Fruit fly (Drosophila melanogaster): ENCODE measurements around the gene CG14985.

CG14985 gene

DNA sequence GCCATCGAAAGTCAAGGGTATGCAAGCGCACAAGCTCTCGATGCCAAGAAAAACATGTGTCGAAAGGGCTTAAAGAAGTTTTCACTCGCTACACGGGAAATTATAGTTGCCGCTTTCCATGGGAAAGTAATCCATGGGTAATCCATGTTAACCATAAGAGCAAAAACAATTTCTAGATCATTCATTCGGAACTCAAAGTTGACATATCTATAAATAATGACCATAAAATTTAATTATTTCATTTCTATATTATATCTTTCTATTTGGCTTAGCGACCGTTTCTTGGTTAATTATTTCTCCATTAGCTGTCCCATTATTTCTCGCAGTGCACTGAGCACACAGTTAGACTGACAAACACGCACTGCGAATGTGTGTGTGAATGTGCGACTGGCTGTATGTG lies 2.6 kb upstream of the CG14985 start (continued):
- TF ChIP-seq CG14860 (GFP tag; IDR thresholded peaks at IDR 0.05; ENCODE audit: partially characterized antibody) (no peak), CG11695 (GFP tag; IDR thresholded peaks at IDR 0.05) (no peak), Usf (GFP tag; optimal IDR thresholded peaks at IDR 0.05) (no peak), pnt (GFP tag; optimal IDR thresholded peaks at IDR 0.05) (no peak), CG6254 (GFP tag; optimal IDR thresholded peaks at IDR 0.05) (no peak), YL-1 (GFP tag; optimal IDR thresholded peaks at IDR 0.05) (no peak), rib (GFP tag; IDR thresholded peaks at IDR 0.05) (no peak), Ets65A (GFP tag) (peak; percentile 86), dm (GFP tag; optimal IDR thresholded peaks at IDR 0.05) (no peak), ase (GFP tag; IDR thresholded peaks at IDR 0.05) (no peak), CG10565 (GFP tag; optimal IDR thresholded peaks at IDR 0.05) (no peak), schlank (tag; optimal IDR thresholded peaks at IDR 0.05) (no peak), tx (GFP tag; optimal IDR thresholded peaks at IDR 0.05) (no peak), sd (tag; optimal IDR thresholded peaks at IDR 0.05) (no peak), CG18476 (GFP tag; optimal IDR thresholded peaks at IDR 0.05) (no peak), pita (GFP tag; optimal IDR thresholded peaks at IDR 0.05) (no peak), ham (GFP tag; IDR thresholded peaks at IDR 0.05) (no peak), CG7928 (GFP tag; optimal IDR thresholded peaks at IDR 0.05) (no peak), ash1 (GFP tag; optimal IDR thresholded peaks at IDR 0.05) (no peak), ERR (GFP tag; optimal IDR thresholded peaks at IDR 0.05) (no peak), zfh1 (GFP tag; IDR thresholded peaks at IDR 0.05) (no peak), Meics (GFP tag; optimal IDR thresholded peaks at IDR 0.05) (peak; percentile 57), MESR4 (GFP tag; optimal IDR thresholded peaks at IDR 0.05) (no peak), CG17186 (GFP tag; optimal IDR thresholded peaks at IDR 0.05) (no peak), repo (GFP tag; optimal IDR thresholded peaks at IDR 0.05) (no peak), HLH3B (GFP tag; IDR thresholded peaks at IDR 0.05) (no peak), bigmax (GFP tag; optimal IDR thresholded peaks at IDR 0.05) (no peak), sug (tag; optimal IDR thresholded peaks at IDR 0.05) (peak; percentile 60), lab (GFP tag; optimal IDR thresholded peaks at IDR 0.05) (peak; percentile 33), CrebB (tag; optimal IDR thresholded peaks at IDR 0.05) (no peak), Gug (GFP tag; IDR thresholded peaks at IDR 0.05) (no peak), eve (GFP tag; optimal IDR thresholded peaks at IDR 0.05) (peak in 1 of 2 experiments; percentile 73), Hr3 (GFP tag; optimal IDR thresholded peaks at IDR 0.05) (peak; percentile 25), CG14965 (GFP tag; optimal IDR thresholded peaks at IDR 0.05; ENCODE audit: borderline replicate concordance) (no peak), CG2129 (GFP tag; IDR thresholded peaks at IDR 0.05; ENCODE audit: partially characterized antibody) (no peak), CG15269 (tag; optimal IDR thresholded peaks at IDR 0.05) (peak; percentile 61), CG33557 (GFP tag; optimal IDR thresholded peaks at IDR 0.05) (no peak), corto (GFP tag; optimal IDR thresholded peaks at IDR 0.05) (no peak), CG32767 (GFP tag; IDR thresholded peaks at IDR 0.05) (no peak), pan (optimal IDR thresholded peaks at IDR 0.05) (no peak), pan (GFP tag; optimal IDR thresholded peaks at IDR 0.05 in 1 of 2, IDR thresholded peaks at IDR 0.05 in 1 of 2) (no peak), CG3726 (GFP tag; IDR thresholded peaks at IDR 0.05) (no peak), exex (tag; optimal IDR thresholded peaks at IDR 0.05) (no peak), CG14441 (GFP tag; IDR thresholded peaks at IDR 0.05) (0 out of 2 replicates have a peak, but pooled peaks have one; percentile 9), CG1529 (GFP tag; optimal IDR thresholded peaks at IDR 0.05) (no peak), CG12942 (GFP tag; optimal IDR thresholded peaks at IDR 0.05) (no peak), Dbx (GFP tag; IDR thresholded peaks at IDR 0.05) (no peak), ci (GFP tag; IDR thresholded peaks at IDR 0.05) (0 out of 3 replicates have a peak, but pooled peaks have one; percentile 26), Poxn (GFP tag; IDR thresholded peaks at IDR 0.05) (no peak), CG11723 (GFP tag; optimal IDR thresholded peaks at IDR 0.05) (no peak), CG2199 (GFP tag; IDR thresholded peaks at IDR 0.05) (no peak), CG12236 (GFP tag; optimal IDR thresholded peaks at IDR 0.05) (no peak)

Measured in whole organism, embryonic.